Fruit fly (Drosophila melanogaster) whole organism, embryonic: ENCODE measurements around the gene CG44385.

Experiments
- Abd-B ChIP-seq: fragments of 200-800 bp; sonication (Bioruptor generic); optimal IDR thresholded peaks from 2 replicates; lab custom pipeline; 2018; ENCODE audit warnings: missing biosample characterization, mild to moderate bottlenecking, missing genetic modification characterization, moderate library complexity
- CG11723 ChIP-seq: fragments of 200-800 bp; sonication (Bioruptor generic); optimal IDR thresholded peaks from 2 replicates; lab custom pipeline; 2017; ENCODE audit warnings: missing biosample characterization, mild to moderate bottlenecking, missing genetic modification characterization
- CG13123 ChIP-seq: fragments of 200-800 bp; sonication (Bioruptor generic); optimal IDR thresholded peaks from 2 replicates; lab custom pipeline; 2016; ENCODE audit warnings: missing biosample characterization, missing genetic modification characterization
- CG2116 ChIP-seq: fragments of 200-800 bp; sonication (Bioruptor generic); optimal IDR thresholded peaks from 3 replicates; lab custom pipeline; 2018; ENCODE audit warnings: missing biosample characterization, mild to moderate bottlenecking, missing genetic modification characterization
- CHES-1-like ChIP-seq: fragments of 200-800 bp; sonication (Bioruptor generic); optimal IDR thresholded peaks from 2 replicates; lab custom pipeline; 2016; ENCODE audit warnings: missing biosample characterization, missing genetic modification characterization
- Hmx ChIP-seq: fragments of 200-800 bp; sonication (Bioruptor generic); optimal IDR thresholded peaks from 2 replicates; lab custom pipeline; 2016; ENCODE audit warnings: missing biosample characterization, missing genetic modification characterization
- Lpt ChIP-seq: fragments of >200 bp; optimal IDR thresholded peaks from 2 replicates; lab custom pipeline; 2018; ENCODE audit warnings: missing biosample characterization, missing genetic modification characterization
- br ChIP-seq: fragments of >200 bp; optimal IDR thresholded peaks from 2 replicates; lab custom pipeline; 2017
- cg ChIP-seq: fragments of 200-800 bp; sonication (Bioruptor generic); optimal IDR thresholded peaks from 3 replicates; lab custom pipeline; 2019; ENCODE audit warnings: missing biosample characterization, mild to moderate bottlenecking, missing genetic modification characterization, moderate library complexity
- gcm ChIP-seq: fragments of 200-800 bp; sonication (Bioruptor generic); optimal IDR thresholded peaks from 2 replicates; lab custom pipeline; 2019; ENCODE audit warnings: missing biosample characterization, mild to moderate bottlenecking, missing genetic modification characterization, moderate library complexity
- gsb-n ChIP-seq: fragments of 200-800 bp; sonication (Bioruptor generic); optimal IDR thresholded peaks from 3 replicates; lab custom pipeline; 2018; ENCODE audit warnings: missing biosample characterization, mild to moderate bottlenecking, missing genetic modification characterization
- nom ChIP-seq: fragments of 200-800 bp; sonication (Bioruptor generic); optimal IDR thresholded peaks from 2 replicates; lab custom pipeline; 2017; ENCODE audit warnings: missing biosample characterization, missing genetic modification characterization, mild to moderate bottlenecking, moderate library complexity, missing genetic modification reagents
- pita ChIP-seq: fragments of 200-800 bp; sonication (Bioruptor generic); optimal IDR thresholded peaks from 2 replicates; lab custom pipeline; 2017; ENCODE audit warnings: missing biosample characterization, mild to moderate bottlenecking, missing genetic modification characterization
- usp ChIP-seq: fragments of >200 bp; optimal IDR thresholded peaks from 2 replicates; lab custom pipeline; 2017; ENCODE audit warnings: missing biosample characterization, missing genetic modification characterization

DNA sequence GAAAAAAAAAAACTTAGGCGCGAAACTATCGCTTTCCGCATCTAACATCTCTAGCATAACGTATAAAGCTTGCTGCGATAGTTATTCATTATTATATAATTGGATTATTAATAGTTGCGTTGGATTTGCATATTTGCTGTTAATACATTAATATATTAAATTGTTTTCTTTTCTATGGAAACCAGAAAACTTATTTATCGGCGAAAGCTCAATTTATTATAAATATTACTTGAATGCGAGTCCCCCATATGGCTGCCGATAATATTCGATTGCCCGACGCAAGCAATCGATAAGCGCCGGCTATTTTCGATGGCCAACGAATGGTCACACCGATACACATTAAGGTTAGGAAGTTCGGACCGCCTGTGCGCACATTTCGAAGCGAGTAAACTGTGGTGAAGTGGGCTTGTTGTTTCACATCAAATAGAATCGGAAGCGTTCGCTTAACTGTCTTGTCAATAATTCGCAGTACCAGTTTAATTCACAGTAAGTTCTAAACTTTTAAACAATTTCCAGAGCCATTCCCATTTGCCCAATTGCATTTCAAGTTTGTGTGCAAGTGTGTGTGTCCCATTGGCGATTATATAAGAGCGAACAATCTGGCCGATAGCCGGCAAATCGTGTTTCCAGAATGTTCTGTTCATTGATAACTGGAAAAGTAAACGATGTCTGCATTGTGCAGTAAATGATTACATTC lies 23.9 kb downstream of the CG44385 start, which contains the start of gene Hsp60A:
- TF ChIP-seq gcm (GFP tag; lab: Kevin White, UChicago), result no peak
- no peak for TF ChIP-seq pita (GFP tag; lab: Kevin White, UChicago)
- peak; percentile 74 for TF ChIP-seq CG2116 (GFP tag; lab: Kevin White, UChicago)
- TF ChIP-seq Hmx (GFP tag; lab: Kevin White, UChicago), result no peak
- TF ChIP-seq CG13123 (GFP tag; lab: Kevin White, UChicago), result peak; percentile 26
- no peak for TF ChIP-seq nom (GFP tag; lab: Kevin White, UChicago)
- no peak for TF ChIP-seq CHES-1-like (GFP tag; lab: Kevin White, UChicago)
- no peak for TF ChIP-seq Lpt (GFP tag; lab: Kevin White, UChicago)
- no peak for TF ChIP-seq br (lab: Kevin White, UChicago)
- no peak for TF ChIP-seq gsb-n (tag; lab: Kevin White, UChicago)
- peak; percentile 63 for TF ChIP-seq Abd-B (GFP tag; lab: Kevin White, UChicago)
- peak; percentile 63 for TF ChIP-seq cg
- no peak for TF ChIP-seq usp (GFP tag; lab: Kevin White, UChicago)
- TF ChIP-seq CG11723 (GFP tag; lab: Kevin White, UChicago), result no peak
